Worm (Caenorhabditis elegans) whole organism, midembryonic: ENCODE data around the gene lido-17.

Experiments used
- T22C8.4 ChIP-seq: fragments of 200-800 bp; sonication (Bioruptor generic); IDR thresholded peaks from 2 replicates; pipeline ENCODE4 v1.3.6; 2022; ENCODE audit warnings: missing genetic modification characterization, missing compliant biosample characterization
- cog-1 ChIP-seq: sonication (generic microtip); optimal IDR thresholded peaks from 2 replicates; lab custom pipeline; 2016; ENCODE audit warnings: missing genetic modification characterization, missing compliant biosample characterization
- flt-1 ChIP-seq: fragments of 200-800 bp; sonication (Bioruptor generic); IDR thresholded peaks from 2 replicates; pipeline ENCODE4 v1.3.6; 2022; ENCODE audit warnings: missing genetic modification characterization, missing compliant biosample characterization
- klf-2 ChIP-seq: fragments of 200-800 bp; sonication (Bioruptor generic); conservative IDR thresholded peaks from 2 replicates; pipeline ENCODE4 v1.3.6; 2022; ENCODE audit warnings: missing genetic modification reagents, missing genetic modification characterization, missing compliant biosample characterization
- tab-1 ChIP-seq: fragments of 200-800 bp; sonication (Bioruptor generic); IDR thresholded peaks from 2 replicates; pipeline ENCODE4 v1.3.6; 2022; ENCODE audit warnings: missing genetic modification characterization, missing compliant biosample characterization
- ztf-23 ChIP-seq: fragments of 200-800 bp; sonication (Bioruptor generic); IDR thresholded peaks from 2 replicates; pipeline ENCODE4 v1.3.6; 2022; ENCODE audit warnings: missing genetic modification reagents, missing genetic modification characterization, missing compliant biosample characterization
- ztf-29 ChIP-seq: fragments of 200-800 bp; sonication (Bioruptor generic); IDR thresholded peaks from 2 replicates; pipeline ENCODE4 v1.3.6; 2022; ENCODE audit warnings: missing genetic modification reagents, missing genetic modification characterization, missing compliant biosample characterization

- TF ChIP-seq flt-1 (GFP tag; lab: Robert Waterston, UW) (no peak), T22C8.4 (GFP tag; lab: Robert Waterston, UW) (no peak), tab-1 (GFP tag; lab: Robert Waterston, UW) (no peak), cog-1 (no peak), ztf-29 (GFP tag; lab: Robert Waterston, UW) (no peak), klf-2 (GFP tag; lab: Robert Waterston, UW) (no peak), ztf-23 (no peak)
These were observed 35.0 kb upstream of the lido-17 start, which contains the start of gene M176.5 for ce11 chrII:9427644-9428043.
